Worm (Caenorhabditis elegans): ENCODE data around the gene bath-45.

- TF ChIP-seq cog-1 (tag; optimal IDR thresholded peaks at IDR 0.05) (no peak), flt-1 (GFP tag; IDR thresholded peaks at IDR 0.05) (no peak), ztf-23 (GFP tag; IDR thresholded peaks at IDR 0.05) (no peak)
Measured at ce11 chrII:13073102-13073501, 49.7 kb upstream of the bath-45 start, which contains the start of gene F42G4.5.
